Fruit fly (Drosophila melanogaster): ENCODE measurements around the gene Ccp84Ac.

Ccp84Ac gene

DNA sequence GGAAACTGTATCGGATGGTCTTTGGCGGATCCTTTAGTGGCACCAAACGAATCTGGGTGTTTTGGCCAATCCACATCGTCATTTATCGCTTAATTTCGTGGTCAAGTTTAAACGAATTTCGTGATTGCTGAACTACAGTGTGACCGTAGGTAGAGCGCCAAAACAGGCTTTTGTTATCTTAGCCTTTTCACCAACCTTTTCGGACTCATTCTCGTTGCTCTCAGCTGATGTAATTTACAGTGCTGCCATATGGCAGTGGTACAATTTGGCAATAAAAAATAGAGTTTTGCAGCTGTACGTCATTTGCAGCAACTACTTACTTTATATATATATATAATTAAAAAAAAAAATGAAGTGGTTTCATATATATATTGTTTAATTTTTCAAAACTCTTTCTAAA lies 36.1 kb downstream of the Ccp84Ac start, which contains the start of gene agt:
TSS of gene agt (minus strand) at position 160 of the 400 bp plus-strand sequence.
- TF ChIP-seq CG32121 (GFP tag; IDR thresholded peaks at IDR 0.05) (no peak), CG4496 (GFP tag; IDR thresholded peaks at IDR 0.05) (0 out of 3 replicates have a peak, but pooled peaks have one; percentile 20), fd96Ca (GFP tag; IDR thresholded peaks at IDR 0.05) (no peak), gl (tag; optimal IDR thresholded peaks at IDR 0.05) (no peak), CG9948 (tag; optimal IDR thresholded peaks at IDR 0.05) (no peak), EcR (GFP tag; optimal IDR thresholded peaks at IDR 0.05) (no peak), CG8301 (tag; optimal IDR thresholded peaks at IDR 0.05) (no peak), CG13204 (GFP tag; optimal IDR thresholded peaks at IDR 0.05) (no peak), Snoo (tag; optimal IDR thresholded peaks at IDR 0.05) (no peak)

- TF ChIP-seq Snoo (tag; optimal IDR thresholded peaks at IDR 0.05) (no peak), CG8159 (tag; optimal IDR thresholded peaks at IDR 0.05) (no peak), D1 (tag; optimal IDR thresholded peaks at IDR 0.05) (no peak), CG15710 (tag; optimal IDR thresholded peaks at IDR 0.05) (no peak), CG34367 (tag; optimal IDR thresholded peaks at IDR 0.05) (no peak), EcR (GFP tag; optimal IDR thresholded peaks at IDR 0.05) (peak; percentile 84), CG12605 (GFP tag; IDR thresholded peaks at IDR 0.05) (peak; percentile 50; the same call in 1 of the 2 replicates), gl (tag; optimal IDR thresholded peaks at IDR 0.05) (no peak), CG9948 (tag; optimal IDR thresholded peaks at IDR 0.05) (peak; percentile 4), Pif1B (GFP tag; optimal IDR thresholded peaks at IDR 0.05) (no peak), CG17806 (tag; optimal IDR thresholded peaks at IDR 0.05) (no peak), CG8301 (tag; optimal IDR thresholded peaks at IDR 0.05) (no peak), CG4496 (GFP tag; IDR thresholded peaks at IDR 0.05) (0 out of 3 replicates have a peak, but pooled peaks have one; percentile 25)
Measured at dm6 chr3R:6657278-6658246, 38.5 kb downstream of the Ccp84Ac start, which contains the start of the genes CG1307 and twr. Gene CG1307 (minus strand): TSS chr3R:6657442. Gene twr (plus strand): TSS chr3R:6657882.

DNA sequence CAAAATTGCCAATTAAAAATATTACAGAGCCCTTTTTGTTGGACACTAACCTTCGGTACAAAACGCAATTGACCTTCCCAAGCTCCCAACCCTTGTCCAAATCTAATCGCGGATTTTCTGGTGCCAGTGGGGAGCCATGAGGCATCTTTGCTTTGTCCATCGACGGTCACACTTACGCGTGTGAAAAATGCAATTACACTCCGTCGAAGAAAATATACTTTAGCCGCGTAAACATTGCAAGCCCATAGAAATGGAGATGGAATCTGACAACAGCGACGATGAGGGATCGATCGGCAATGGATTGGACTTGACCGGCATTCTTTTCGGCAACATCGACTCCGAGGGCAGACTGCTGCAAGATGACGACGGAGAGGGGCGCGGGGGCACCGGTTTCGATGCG lies 49.3 kb downstream of the Ccp84Ac start, which contains the start of gene Taf1:
TSS of gene Taf1 (plus strand) at position 150 of the 400 bp plus-strand sequence.
- no peak for TF ChIP-seq CG14655 (GFP tag; optimal IDR thresholded peaks at IDR 0.05)
- no peak for TF ChIP-seq rn (GFP tag; IDR thresholded peaks at IDR 0.05)
- no peak for TF ChIP-seq CG8159 (tag; optimal IDR thresholded peaks at IDR 0.05)
- no peak for TF ChIP-seq CG4496 (GFP tag; IDR thresholded peaks at IDR 0.05)
- no peak for TF ChIP-seq EcR (GFP tag; optimal IDR thresholded peaks at IDR 0.05)
- no peak for TF ChIP-seq CG12605 (GFP tag; IDR thresholded peaks at IDR 0.05)
- no peak for TF ChIP-seq Pif1A (GFP tag; optimal IDR thresholded peaks at IDR 0.05)
- TF ChIP-seq D1 (tag; optimal IDR thresholded peaks at IDR 0.05) = no peak
- no peak for TF ChIP-seq CG34367 (tag; optimal IDR thresholded peaks at IDR 0.05)
- no peak for TF ChIP-seq CG15710 (tag; optimal IDR thresholded peaks at IDR 0.05)
- TF ChIP-seq CG8301 (tag; optimal IDR thresholded peaks at IDR 0.05) = no peak
- TF ChIP-seq Snoo (tag; optimal IDR thresholded peaks at IDR 0.05) = no peak
- TF ChIP-seq CG17806 (tag; optimal IDR thresholded peaks at IDR 0.05) = no peak
- no peak for TF ChIP-seq CG32121 (GFP tag; IDR thresholded peaks at IDR 0.05)
- TF ChIP-seq CG10348 (GFP tag; IDR thresholded peaks at IDR 0.05) = no peak
- TF ChIP-seq Ets98B (GFP tag; IDR thresholded peaks at IDR 0.05) = no peak
- no peak for TF ChIP-seq gl (tag; optimal IDR thresholded peaks at IDR 0.05)
- TF ChIP-seq fd96Ca (GFP tag; IDR thresholded peaks at IDR 0.05) = no peak
- no peak for TF ChIP-seq Pif1B (GFP tag; optimal IDR thresholded peaks at IDR 0.05)
